Fruit fly (Drosophila melanogaster) whole organism, embryonic: Measurements from ENCODE around the gene Nup93-1.

Source experiments
- ATbp ChIP-seq: fragments of 200-800 bp; sonication (Bioruptor generic); optimal IDR thresholded peaks from 2 replicates; lab custom pipeline; 2017; ENCODE audit warnings: missing biosample characterization, mild to moderate bottlenecking, missing genetic modification characterization, missing genetic modification reagents
- Abd-B ChIP-seq: fragments of 200-800 bp; sonication (Bioruptor generic); optimal IDR thresholded peaks from 2 replicates; lab custom pipeline; 2018; ENCODE audit warnings: missing biosample characterization, mild to moderate bottlenecking, missing genetic modification characterization, moderate library complexity
- Ada2b ChIP-seq: fragments of 200-800 bp; sonication (Bioruptor generic); IDR thresholded peaks from 2 replicates; pipeline ENCODE4 v1.3.6; 2022; ENCODE audit warnings: missing biosample characterization, missing genetic modification characterization
- CG10366 ChIP-seq: fragments of 200-800 bp; sonication (Bioruptor generic); IDR thresholded peaks from 2 replicates; pipeline ENCODE4 v1.3.6; 2022; ENCODE audit warnings: missing biosample characterization, missing genetic modification characterization
- CG10543 ChIP-seq: fragments of 200-800 bp; sonication (Bioruptor generic); optimal IDR thresholded peaks from 3 replicates; lab custom pipeline; 2017; ENCODE audit warnings: missing biosample characterization, mild to moderate bottlenecking, missing genetic modification characterization, moderate library complexity
- CG11093 ChIP-seq: fragments of 200-800 bp; sonication (Bioruptor generic); IDR thresholded peaks from 3 replicates; pipeline ENCODE4 v1.3.6; 2022; ENCODE audit warnings: missing biosample characterization, missing genetic modification characterization
- CG11247 ChIP-seq: fragments of 200-800 bp; sonication (Bioruptor generic); IDR thresholded peaks from 2 replicates; pipeline ENCODE4 v1.3.6; 2022; ENCODE audit warnings: missing biosample characterization, missing genetic modification characterization
- CG11723 ChIP-seq: fragments of 200-800 bp; sonication (Bioruptor generic); optimal IDR thresholded peaks from 2 replicates; lab custom pipeline; 2017; ENCODE audit warnings: missing biosample characterization, mild to moderate bottlenecking, missing genetic modification characterization
- CG13624 ChIP-seq: fragments of 200-800 bp; sonication (Bioruptor generic); optimal IDR thresholded peaks from 2 replicates; lab custom pipeline; 2016; ENCODE audit warnings: missing biosample characterization, missing genetic modification characterization
- CG14667 ChIP-seq: fragments of 200-800 bp; sonication (Bioruptor generic); IDR thresholded peaks from 2 replicates; pipeline ENCODE4 v1.3.6; 2022; ENCODE audit warnings: missing biosample characterization, missing genetic modification characterization
- CG1529 ChIP-seq: fragments of 200-800 bp; sonication (Bioruptor generic); optimal IDR thresholded peaks from 3 replicates; lab custom pipeline; 2018; ENCODE audit warnings: missing biosample characterization, missing genetic modification characterization
- CG15696 ChIP-seq: fragments of 200-800 bp; sonication (Bioruptor generic); optimal IDR thresholded peaks from 2 replicates; lab custom pipeline; 2019; ENCODE audit warnings: missing biosample characterization, mild to moderate bottlenecking, missing genetic modification characterization, moderate library complexity
- CG16813 ChIP-seq: fragments of 200-800 bp; sonication (Bioruptor generic); IDR thresholded peaks from 3 replicates; pipeline ENCODE4 v1.3.6; 2022; ENCODE audit warnings: missing biosample characterization, missing genetic modification characterization; ENCODE audit not compliant: partially characterized antibody
- CG2678 ChIP-seq: fragments of 200-800 bp; sonication (Bioruptor generic); optimal IDR thresholded peaks from 3 replicates; lab custom pipeline; 2019; ENCODE audit warnings: missing biosample characterization, mild to moderate bottlenecking, missing genetic modification characterization, moderate library complexity
- CG31388 ChIP-seq: fragments of 200-800 bp; sonication (Bioruptor generic); optimal IDR thresholded peaks from 2 replicates; lab custom pipeline; 2016; ENCODE audit warnings: missing biosample characterization, missing genetic modification characterization
- CG3163 ChIP-seq: fragments of 200-800 bp; sonication (Bioruptor generic); optimal IDR thresholded peaks from 3 replicates; lab custom pipeline; 2016; ENCODE audit warnings: missing biosample characterization, missing genetic modification characterization
- CG34422 ChIP-seq: fragments of 200-800 bp; sonication (Bioruptor generic); IDR thresholded peaks from 3 replicates; pipeline ENCODE4 v1.3.6; 2022; ENCODE audit warnings: missing biosample characterization, missing genetic modification characterization
- CG43689 ChIP-seq: fragments of 200-800 bp; sonication (Bioruptor generic); IDR thresholded peaks from 2 replicates; pipeline ENCODE4 v1.3.6; 2022; ENCODE audit warnings: missing biosample characterization, missing genetic modification characterization
- CG4617 ChIP-seq: fragments of 200-800 bp; sonication (Bioruptor generic); optimal IDR thresholded peaks from 3 replicates; lab custom pipeline; 2016; ENCODE audit warnings: missing biosample characterization, missing genetic modification characterization, borderline replicate concordance
- CG5953 ChIP-seq: fragments of 200-800 bp; sonication (Bioruptor generic); IDR thresholded peaks from 2 replicates; pipeline ENCODE4 v1.3.6; 2022; ENCODE audit warnings: missing biosample characterization, missing genetic modification characterization
- CG8765 ChIP-seq: fragments of 200-800 bp; sonication (Bioruptor generic); IDR thresholded peaks from 2 replicates; pipeline ENCODE4 v1.3.6; 2022; ENCODE audit warnings: missing biosample characterization, missing genetic modification characterization
- CG8944 ChIP-seq: fragments of 200-800 bp; sonication (Bioruptor generic); optimal IDR thresholded peaks from 3 replicates; lab custom pipeline; 2016; ENCODE audit warnings: missing biosample characterization, missing genetic modification characterization
- CG9609 ChIP-seq: fragments of 200-800 bp; sonication (Bioruptor generic); optimal IDR thresholded peaks from 3 replicates; lab custom pipeline; 2016; ENCODE audit warnings: missing biosample characterization, missing genetic modification characterization
- CG9932 ChIP-seq: fragments of 200-800 bp; sonication (Bioruptor generic); IDR thresholded peaks from 2 replicates; pipeline ENCODE4 v1.3.6; 2022; ENCODE audit warnings: missing biosample characterization, missing genetic modification characterization
- CrebB ChIP-seq: fragments of 200-800 bp; sonication (Bioruptor generic); optimal IDR thresholded peaks from 3 replicates; lab custom pipeline; 2018; ENCODE audit warnings: missing biosample characterization, mild to moderate bottlenecking, missing genetic modification characterization
- Dll ChIP-seq: fragments of 200-800 bp; sonication (Bioruptor generic); IDR thresholded peaks from 4 replicates; pipeline ENCODE4 v1.3.6; 2022; ENCODE audit warnings: missing biosample characterization, missing genetic modification characterization; ENCODE audit not compliant: partially characterized antibody
- Fer3 ChIP-seq: fragments of 200-800 bp; sonication (Bioruptor generic); optimal IDR thresholded peaks from 2 replicates; lab custom pipeline; 2018; ENCODE audit warnings: missing biosample characterization, mild to moderate bottlenecking, missing genetic modification characterization, moderate library complexity
- HLH4C ChIP-seq: fragments of 200-800 bp; sonication (Bioruptor generic); IDR thresholded peaks from 3 replicates; pipeline ENCODE4 v1.3.6; 2022; ENCODE audit warnings: missing biosample characterization, missing genetic modification characterization; ENCODE audit not compliant: partially characterized antibody
- HmgD ChIP-seq: fragments of 200-800 bp; sonication (Bioruptor generic); optimal IDR thresholded peaks from 3 replicates; lab custom pipeline; 2016; ENCODE audit warnings: missing biosample characterization, missing genetic modification characterization
- MBD-R2 ChIP-seq: fragments of 200-800 bp; sonication (Bioruptor generic); IDR thresholded peaks from 2 replicates; pipeline ENCODE4 v1.3.6; 2022; ENCODE audit warnings: missing biosample characterization, missing genetic modification characterization
- Med ChIP-seq: fragments of 200-800 bp; sonication (Bioruptor generic); peaks from one replicate; lab custom pipeline; 2016; ENCODE audit warnings: missing biosample characterization, missing genetic modification characterization, mild to moderate bottlenecking, inconsistent platforms, moderate library complexity
- Oaz ChIP-seq: fragments of 200-800 bp; sonication (Bioruptor generic); IDR thresholded peaks from 2 replicates; pipeline ENCODE4 v1.3.6; 2022; ENCODE audit warnings: missing biosample characterization, missing genetic modification characterization
- Ravus ChIP-seq: fragments of 200-800 bp; sonication (Bioruptor generic); IDR thresholded peaks from 2 replicates; pipeline ENCODE4 v1.3.6; 2022; ENCODE audit warnings: missing biosample characterization, missing genetic modification characterization
- ash1 ChIP-seq: fragments of 200-800 bp; sonication (Bioruptor generic); optimal IDR thresholded peaks from 2 replicates; lab custom pipeline; 2018; ENCODE audit warnings: missing biosample characterization, mild to moderate bottlenecking, missing genetic modification characterization
- bsh ChIP-seq, 2 experiments: fragments of 200-800 bp; sonication (Bioruptor generic); optimal IDR thresholded peaks; 2 replicates each; lab custom pipeline; 2017 to 2018; ENCODE audit warnings: mild to moderate bottlenecking in 2 of 2, missing biosample characterization in 2 of 2, missing genetic modification characterization in 2 of 2, moderate library complexity in 1 of 2
- cg ChIP-seq: fragments of 200-800 bp; sonication (Bioruptor generic); optimal IDR thresholded peaks from 3 replicates; lab custom pipeline; 2019; ENCODE audit warnings: missing biosample characterization, mild to moderate bottlenecking, missing genetic modification characterization, moderate library complexity
- ems ChIP-seq: fragments of 200-800 bp; sonication (Bioruptor generic); optimal IDR thresholded peaks from 3 replicates; lab custom pipeline; 2016; ENCODE audit warnings: missing biosample characterization, missing genetic modification characterization
- gsb ChIP-seq: fragments of 200-800 bp; sonication (Bioruptor generic); IDR thresholded peaks from 2 replicates; pipeline ENCODE4 v1.3.6; 2022; ENCODE audit warnings: missing biosample characterization, missing genetic modification characterization
- lola ChIP-seq, 3 experiments: fragments of >200 bp in 2 of 3; fragments of 200-800 bp in 1 of 3; sonication (Bioruptor generic) in 1 of 3; optimal IDR thresholded peaks; 2 replicates each; lab custom pipeline; 2017 to 2019; ENCODE audit warnings: missing biosample characterization in 3 of 3, missing genetic modification characterization in 3 of 3, mild to moderate bottlenecking in 1 of 3, moderate library complexity in 1 of 3
- nmo ChIP-seq: fragments of 200-800 bp; sonication (Bioruptor generic); optimal IDR thresholded peaks from 2 replicates; lab custom pipeline; 2018; ENCODE audit warnings: missing biosample characterization, mild to moderate bottlenecking, missing genetic modification characterization, moderate library complexity
- pros ChIP-seq: fragments of 200-800 bp; sonication (Bioruptor generic); optimal IDR thresholded peaks from 3 replicates; lab custom pipeline; 2019; ENCODE audit warnings: missing biosample characterization, mild to moderate bottlenecking, missing genetic modification characterization, moderate library complexity
- rib ChIP-seq: fragments of 200-800 bp; sonication (Bioruptor generic); IDR thresholded peaks from 2 replicates; pipeline ENCODE4 v1.3.6; 2022; ENCODE audit warnings: missing biosample characterization, missing genetic modification characterization
- schlank ChIP-seq: fragments of 200-800 bp; sonication (Bioruptor generic); optimal IDR thresholded peaks from 2 replicates; lab custom pipeline; 2018; ENCODE audit warnings: missing biosample characterization, mild to moderate bottlenecking, missing genetic modification characterization
- shn ChIP-seq: fragments of 200-800 bp; sonication (Bioruptor generic); optimal IDR thresholded peaks from 3 replicates; lab custom pipeline; 2016; ENCODE audit warnings: missing biosample characterization, missing genetic modification characterization
- sob ChIP-seq: fragments of 200-800 bp; sonication (Bioruptor generic); IDR thresholded peaks from 2 replicates; pipeline ENCODE4 v1.3.6; 2022; ENCODE audit warnings: missing biosample characterization, missing genetic modification characterization
- stc ChIP-seq: fragments of 200-800 bp; sonication (Bioruptor generic); IDR thresholded peaks from 2 replicates; pipeline ENCODE4 v1.3.6; 2022; ENCODE audit warnings: missing biosample characterization, missing genetic modification characterization
- sug ChIP-seq: fragments of 200-800 bp; optimal IDR thresholded peaks from 2 replicates; lab custom pipeline; 2019; ENCODE audit warnings: missing biosample characterization, mild to moderate bottlenecking, missing genetic modification characterization, moderate library complexity
- tin ChIP-seq: fragments of 200-800 bp; sonication (Bioruptor generic); optimal IDR thresholded peaks from 3 replicates; lab custom pipeline; 2016; ENCODE audit warnings: missing biosample characterization, missing genetic modification characterization
- wdn ChIP-seq: fragments of 200-800 bp; sonication (Bioruptor generic); IDR thresholded peaks from 2 replicates; pipeline ENCODE4 v1.3.6; 2022; ENCODE audit warnings: missing biosample characterization, missing genetic modification characterization

The Nup93-1 gene

DNA sequence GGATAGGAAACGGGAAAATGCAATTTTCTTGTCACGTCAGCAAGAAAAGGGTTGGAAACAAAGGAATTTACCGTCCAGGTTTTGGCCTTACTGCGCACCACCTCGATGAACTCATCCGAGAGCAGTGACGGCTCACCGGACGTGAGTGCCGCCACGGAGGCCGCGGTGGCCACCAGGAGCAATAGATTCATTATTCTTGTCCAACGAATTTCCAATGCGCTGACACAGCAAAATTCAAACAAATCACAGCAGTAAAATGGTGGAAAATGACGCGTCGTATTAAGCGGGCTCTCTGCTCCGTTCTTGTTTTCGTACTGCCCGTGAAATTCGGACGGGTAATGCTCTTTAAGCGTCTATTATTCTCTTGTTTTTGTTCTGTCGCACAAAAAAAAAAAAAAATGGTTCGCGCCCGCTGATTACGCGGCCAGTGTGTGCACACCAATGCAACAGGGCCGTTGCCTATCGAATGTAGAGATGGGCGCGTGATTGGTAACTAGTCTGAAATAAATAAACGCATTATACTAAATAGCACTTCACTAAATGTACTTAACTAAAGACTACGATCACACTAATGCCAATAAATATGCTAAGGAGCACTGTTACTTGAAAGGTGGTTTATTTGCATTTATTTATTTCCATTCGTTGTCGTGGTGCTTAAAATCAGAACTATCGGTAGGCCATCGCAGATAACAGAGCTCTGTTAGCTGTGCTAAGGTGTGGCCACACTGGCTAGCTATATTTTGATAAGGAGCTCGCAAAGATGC lies 40.7 kb upstream of the Nup93-1 start, which contains the start of the genes CtsB and amrt (continued):
- TF ChIP-seq CG11093 (no peak), shn (GFP tag; lab: Kevin White, UChicago) (peak; percentile 46), Oaz (GFP tag; lab: Robert Waterston, UW) (no peak), CrebB (tag; lab: Kevin White, UChicago) (no peak), schlank (tag; lab: Kevin White, UChicago) (no peak), CG11247 (no peak), ems (GFP tag; lab: Kevin White, UChicago) (no peak), sob (GFP tag; lab: Robert Waterston, UW) (0 out of 2 replicates have a peak, but pooled peaks have one; percentile 30), CG8765 (no peak), CG5953 (GFP tag; lab: Robert Waterston, UW) (no peak), stc (GFP tag; lab: Robert Waterston, UW) (no peak), CG34422 (0 out of 3 replicates have a peak, but pooled peaks have one; percentile 18), sug (peak; percentile 66), ATbp (no peak), nmo (peak; percentile 76), CG11723 (peak; percentile 12), CG3163 (GFP tag; lab: Kevin White, UChicago) (peak; percentile 88), HLH4C (GFP tag; lab: Robert Waterston, UW) (peak; percentile 76), CG43689 (GFP tag; lab: Robert Waterston, UW) (no peak), Ada2b (GFP tag; lab: Robert Waterston, UW) (no peak), rib (GFP tag; lab: Robert Waterston, UW) (no peak), wdn (GFP tag; lab: Robert Waterston, UW) (no peak), HmgD (GFP tag; lab: Kevin White, UChicago) (peak; percentile 68), lola (GFP tag; optimal IDR thresholded peaks at IDR 0.05; lab: Kevin White, UChicago) (peak in 1 of 3 experiments; percentile 42), CG10543 (GFP tag; lab: Kevin White, UChicago) (peak; percentile 54), CG16813 (GFP tag; lab: Robert Waterston, UW) (peak; percentile 91), CG2678 (tag; lab: Kevin White, UChicago) (peak; percentile 60), CG4617 (GFP tag; lab: Kevin White, UChicago) (peak; percentile 55), MBD-R2 (GFP tag; lab: Robert Waterston, UW) (peak; percentile 52), ash1 (GFP tag; lab: Kevin White, UChicago) (no peak), CG8944 (GFP tag; lab: Kevin White, UChicago) (no peak), gsb (no peak), tin (peak; percentile 18), Dll (GFP tag; lab: Robert Waterston, UW) (peak; percentile 88), cg (GFP tag; lab: Kevin White, UChicago) (no peak), Fer3 (peak; percentile 26), Abd-B (GFP tag; lab: Kevin White, UChicago) (no peak), Med (GFP tag; lab: Kevin White, UChicago) (peak; percentile 93), CG31388 (GFP tag; lab: Kevin White, UChicago) (no peak), bsh (GFP tag; optimal IDR thresholded peaks at IDR 0.05; lab: Kevin White, UChicago) (peak; percentile 18 to 58), CG1529 (GFP tag; lab: Kevin White, UChicago) (no peak), CG15696 (tag; lab: Kevin White, UChicago) (peak; percentile 49), Ravus (GFP tag; lab: Robert Waterston, UW) (no peak), CG14667 (GFP tag; lab: Robert Waterston, UW) (no peak), CG10366 (GFP tag; lab: Robert Waterston, UW) (peak; percentile 34), pros (GFP tag; lab: Kevin White, UChicago) (no peak), CG9609 (GFP tag; lab: Kevin White, UChicago) (peak; percentile 18), CG9932 (GFP tag; lab: Robert Waterston, UW) (peak; percentile 68), CG13624 (GFP tag; lab: Kevin White, UChicago) (peak; percentile 62)
